Worm (Caenorhabditis elegans): ENCODE measurements around the gene bli-5.

bli-5 gene

ce11 chrIII:13427817-13428216, 1.8 kb downstream of the bli-5 start:
- TF ChIP-seq lsl-1 (GFP tag; optimal IDR thresholded peaks at IDR 0.05): peak; percentile 75
- TF ChIP-seq snpc-1.3 (tag; optimal IDR thresholded peaks at IDR 0.05; ENCODE audit: insufficient read depth): no peak
- TF ChIP-seq sdz-38 (tag; optimal IDR thresholded peaks at IDR 0.05): no peak
- peak; percentile 21 for TF ChIP-seq xnd-1 (tag; optimal IDR thresholded peaks at IDR 0.05)
- TF ChIP-seq F33H1.4 (GFP tag; IDR thresholded peaks at IDR 0.05): peak; percentile 52; the same call in 1 of the 2 replicates
- TF ChIP-seq him-1 (tag; optimal IDR thresholded peaks at IDR 0.05): peak; percentile 30
- no peak for TF ChIP-seq Y53G8AR.9 (GFP tag; conservative IDR thresholded peaks at IDR 0.05)

- no peak for TF ChIP-seq nhr-120 (GFP tag; IDR thresholded peaks at IDR 0.05)
- TF ChIP-seq let-607 (tag; optimal IDR thresholded peaks at IDR 0.05): peak in 1 of 2 experiments; percentile 61
- TF ChIP-seq K11D2.4 (GFP tag; IDR thresholded peaks at IDR 0.05): no peak
Measured at ce11 chrIII:13426036-13426435, 3.5 kb downstream of the bli-5 start, which contains the start of gene cope-1. Gene cope-1, plus strand, starts transcription at chrIII:13426264.

- TF ChIP-seq dpl-1 (GFP tag; optimal IDR thresholded peaks at IDR 0.05): peak; percentile 80
- TF ChIP-seq F57C9.4 (tag; optimal IDR thresholded peaks at IDR 0.05): no peak
- peak; percentile 85 for TF ChIP-seq mcd-1 (GFP tag; IDR thresholded peaks at IDR 0.05)
- peak in 1 of 3 experiments; percentile 83 for TF ChIP-seq lin-35 (GFP tag; optimal IDR thresholded peaks at IDR 0.05)
- TF ChIP-seq attf-5 (GFP tag; optimal IDR thresholded peaks at IDR 0.05): peak; percentile 78
- TF ChIP-seq F33H1.4 (GFP tag; IDR thresholded peaks at IDR 0.05): peak; percentile 10; the same call in 1 of the 2 replicates
- TF ChIP-seq snpc-1.1 (tag; optimal IDR thresholded peaks at IDR 0.05; ENCODE audit: insufficient read depth): no peak
- TF ChIP-seq attf-3 (GFP tag; conservative IDR thresholded peaks at IDR 0.05): 0 out of 2 replicates have a peak, but pooled peaks have one; percentile 20
- TF ChIP-seq rec-8 (tag; optimal IDR thresholded peaks at IDR 0.05): no peak
- peak; percentile 68 for TF ChIP-seq D2030.7 (GFP tag; IDR thresholded peaks at IDR 0.05)
- no peak for TF ChIP-seq sea-2 (GFP tag; IDR thresholded peaks at IDR 0.05)
- TF ChIP-seq tbx-9 (tag; optimal IDR thresholded peaks at IDR 0.05; ENCODE audit: borderline replicate concordance): no peak
- no peak for TF ChIP-seq T07F8.4 (tag; optimal IDR thresholded peaks at IDR 0.05)
- peak; percentile 49 for TF ChIP-seq ceh-91 (GFP tag; IDR thresholded peaks at IDR 0.05)
- peak; percentile 41 for TF ChIP-seq ztf-18 (tag; optimal IDR thresholded peaks at IDR 0.05)
- TF ChIP-seq tbp1 (GFP tag; optimal IDR thresholded peaks at IDR 0.05): peak; percentile 31
- peak; percentile 17 for TF ChIP-seq snpc-3.4 (tag; optimal IDR thresholded peaks at IDR 0.05)
- peak; percentile 44 for TF ChIP-seq lsl-1 (GFP tag; optimal IDR thresholded peaks at IDR 0.05)
- 0 out of 2 replicates have a peak, but pooled peaks have one; percentile 30 for TF ChIP-seq dox-1 (GFP tag; IDR thresholded peaks at IDR 0.05)
- TF ChIP-seq F10E7.11 (tag; optimal IDR thresholded peaks at IDR 0.05): no peak
- no peak for TF ChIP-seq aptf-2 (GFP tag; conservative IDR thresholded peaks at IDR 0.05)
- no peak for TF ChIP-seq C06A6.2 (GFP tag; conservative IDR thresholded peaks at IDR 0.05)
- TF ChIP-seq ceh-27 (GFP tag; optimal IDR thresholded peaks at IDR 0.05): peak; percentile 46
- TF ChIP-seq nhr-80 (tag; optimal IDR thresholded peaks at IDR 0.05): peak; percentile 36
- peak; percentile 95 for TF ChIP-seq ceh-100 (GFP tag; IDR thresholded peaks at IDR 0.05)
- no peak for TF ChIP-seq sdz-38 (tag; optimal IDR thresholded peaks at IDR 0.05)
- no peak for TF ChIP-seq F39B2.1 (GFP tag; IDR thresholded peaks at IDR 0.05)
- TF ChIP-seq F23B12.7 (tag; optimal IDR thresholded peaks at IDR 0.05; ENCODE audit: insufficient read depth): peak; percentile 95
- no peak for TF ChIP-seq Y95B8A.8 (GFP tag; IDR thresholded peaks at IDR 0.05)
- TF ChIP-seq lin-54 (GFP tag; optimal IDR thresholded peaks at IDR 0.05): peak; percentile 82
- TF ChIP-seq unc-130 (GFP tag; optimal IDR thresholded peaks at IDR 0.05): peak; percentile 53
- peak; percentile 77 for TF ChIP-seq efl-1 (GFP tag; optimal IDR thresholded peaks at IDR 0.05)
- no peak for TF ChIP-seq F55B11.4 (tag; optimal IDR thresholded peaks at IDR 0.05; ENCODE audit: borderline replicate concordance, insufficient read depth)
- TF ChIP-seq atf-7 (tag; optimal IDR thresholded peaks at IDR 0.05): no peak
- no peak for TF ChIP-seq bed-2 (GFP tag; IDR thresholded peaks at IDR 0.05)
- TF ChIP-seq nfyb-1 (GFP tag; IDR thresholded peaks at IDR 0.05): no peak
- TF ChIP-seq him-1 (tag; optimal IDR thresholded peaks at IDR 0.05): peak; percentile 4
Measured at ce11 chrIII:13423414-13423813, 6.2 kb downstream of the bli-5 start, which contains the start of gene exo-1. Gene exo-1, plus strand, starts transcription at chrIII:13423514.

Data from whole organism, young adult.